Worm (Caenorhabditis elegans): Measurements from ENCODE around the gene nhr-119.

- no peak for TF ChIP-seq let-607 (tag; optimal IDR thresholded peaks at IDR 0.05)
- TF ChIP-seq F55B11.4 (tag; optimal IDR thresholded peaks at IDR 0.05; ENCODE audit: borderline replicate concordance, insufficient read depth): no peak
- TF ChIP-seq B0035.1 (tag; optimal IDR thresholded peaks at IDR 0.05): no peak
- TF ChIP-seq F49E8.2 (tag; optimal IDR thresholded peaks at IDR 0.05; ENCODE audit: insufficient read depth): no peak
- peak; percentile 96 for TF ChIP-seq mcd-1 (GFP tag; IDR thresholded peaks at IDR 0.05)
- no peak for TF ChIP-seq snpc-3.4 (tag; optimal IDR thresholded peaks at IDR 0.05)
- TF ChIP-seq dpff-1 (tag; optimal IDR thresholded peaks at IDR 0.05): no peak
- TF ChIP-seq B0261.1 (tag; optimal IDR thresholded peaks at IDR 0.05): no peak
- no peak for TF ChIP-seq hlh-26 (GFP tag; conservative IDR thresholded peaks at IDR 0.05)
- no peak for TF ChIP-seq akir-1 (GFP tag; optimal IDR thresholded peaks at IDR 0.05)
- TF ChIP-seq repo-1 (tag; optimal IDR thresholded peaks at IDR 0.05): no peak
- TF ChIP-seq ceh-27 (GFP tag; optimal IDR thresholded peaks at IDR 0.05): peak; percentile 54
- TF ChIP-seq Y56A3A.18 (GFP tag; IDR thresholded peaks at IDR 0.05): no peak
Measured at ce11 chrII:2752536-2752935, 47.9 kb downstream of the nhr-119 start, which contains the start of gene F29A7.6.
